Worm (Caenorhabditis elegans) whole organism, L4/young adult: ENCODE data around the gene farl-11.

Experiments
- W03F9.2 ChIP-seq: fragments of 150-350 bp; optimal IDR thresholded peaks from 2 replicates; lab custom pipeline; 2014; ENCODE audit warnings: missing biosample characterization, missing genetic modification characterization
- dao-5 ChIP-seq: sonication (generic microtip); optimal IDR thresholded peaks from 2 replicates; lab custom pipeline; 2016; ENCODE audit warnings: missing genotype, missing genetic modification characterization, moderate library complexity, missing compliant biosample characterization
- him-1 ChIP-seq: sonication (generic microtip); optimal IDR thresholded peaks from 2 replicates; lab custom pipeline; 2016; ENCODE audit warnings: missing genotype, missing genetic modification reagents, missing genetic modification characterization, missing compliant biosample characterization

ce11 chrII:7059274-7059757 lies 45.5 kb downstream of the farl-11 start:
- TF ChIP-seq dao-5 (tag; lab: Kevin White, UChicago) (no peak), him-1 (tag; lab: Kevin White, UChicago) (no peak), W03F9.2 (tag; lab: Kevin White, UChicago) (peak; percentile 21)
